Worm (Caenorhabditis elegans) whole organism, L4/young adult: ENCODE results near the gene feh-1.
"Not testable (repeated sequence)": the region's sequence is repeated elsewhere in the genome, so short reads cannot be mapped to it uniquely, and the experiment has no call there.

ENCODE experiments used
- W03F9.2 ChIP-seq: fragments of 150-350 bp; optimal IDR thresholded peaks from 2 replicates; lab custom pipeline; 2014; ENCODE audit warnings: missing biosample characterization, missing genetic modification characterization
- dao-5 ChIP-seq: sonication (generic microtip); optimal IDR thresholded peaks from 2 replicates; lab custom pipeline; 2016; ENCODE audit warnings: missing genotype, missing genetic modification characterization, moderate library complexity, missing compliant biosample characterization
- him-1 ChIP-seq: sonication (generic microtip); optimal IDR thresholded peaks from 2 replicates; lab custom pipeline; 2016; ENCODE audit warnings: missing genotype, missing genetic modification reagents, missing genetic modification characterization, missing compliant biosample characterization

feh-1 gene

ce11 chrIII:2561410-2561809, 11.7 kb downstream of the feh-1 start, which contains the start of gene nhr-239:
TSS of gene nhr-239 (plus strand) at chrIII:2561710.
- TF ChIP-seq him-1 (tag; lab: Kevin White, UChicago) (no peak), dao-5 (tag; lab: Kevin White, UChicago) (no peak), W03F9.2 (tag; lab: Kevin White, UChicago) (no peak)

ce11 chrIII:2563033-2563656, 13.4 kb downstream of the feh-1 start:
- TF ChIP-seq dao-5 (tag; lab: Kevin White, UChicago) (no peak), him-1 (tag; lab: Kevin White, UChicago) (no peak), W03F9.2 (tag; lab: Kevin White, UChicago) (no peak)

ce11 chrIII:2563883-2564282, 14.2 kb downstream of the feh-1 start, which contains the start of gene Y54F10AM.11:
TSS of gene Y54F10AM.11 (minus strand) at chrIII:2563983.
- TF ChIP-seq him-1, dao-5, W03F9.2 (tag; lab: Kevin White, UChicago): not testable (repeated sequence)

ce11 chrIII:2571447-2571846, 21.7 kb downstream of the feh-1 start, which contains the start of gene Y54F10AR.2:
TSS of gene Y54F10AR.2 (minus strand) at chrIII:2571547.
- TF ChIP-seq dao-5 (tag; lab: Kevin White, UChicago), result no peak
- TF ChIP-seq W03F9.2 (tag; lab: Kevin White, UChicago), result no peak
- TF ChIP-seq him-1 (tag; lab: Kevin White, UChicago), result no peak

ce11 chrIII:2572421-2572820, 22.7 kb downstream of the feh-1 start:
- TF ChIP-seq W03F9.2 (tag; lab: Kevin White, UChicago), result no peak
- no peak for TF ChIP-seq him-1 (tag; lab: Kevin White, UChicago)
- no peak for TF ChIP-seq dao-5 (tag; lab: Kevin White, UChicago)

- TF ChIP-seq him-1 (tag; lab: Kevin White, UChicago), result no peak
- TF ChIP-seq dao-5 (tag; lab: Kevin White, UChicago), result no peak
- TF ChIP-seq W03F9.2 (tag; lab: Kevin White, UChicago), result no peak
Measured at ce11 chrIII:2575635-2576164, 26.0 kb downstream of the feh-1 start, which contains the start of gene Y54F10AR.1. TSS of gene Y54F10AR.1 (minus strand) at chrIII:2575685.

DNA sequence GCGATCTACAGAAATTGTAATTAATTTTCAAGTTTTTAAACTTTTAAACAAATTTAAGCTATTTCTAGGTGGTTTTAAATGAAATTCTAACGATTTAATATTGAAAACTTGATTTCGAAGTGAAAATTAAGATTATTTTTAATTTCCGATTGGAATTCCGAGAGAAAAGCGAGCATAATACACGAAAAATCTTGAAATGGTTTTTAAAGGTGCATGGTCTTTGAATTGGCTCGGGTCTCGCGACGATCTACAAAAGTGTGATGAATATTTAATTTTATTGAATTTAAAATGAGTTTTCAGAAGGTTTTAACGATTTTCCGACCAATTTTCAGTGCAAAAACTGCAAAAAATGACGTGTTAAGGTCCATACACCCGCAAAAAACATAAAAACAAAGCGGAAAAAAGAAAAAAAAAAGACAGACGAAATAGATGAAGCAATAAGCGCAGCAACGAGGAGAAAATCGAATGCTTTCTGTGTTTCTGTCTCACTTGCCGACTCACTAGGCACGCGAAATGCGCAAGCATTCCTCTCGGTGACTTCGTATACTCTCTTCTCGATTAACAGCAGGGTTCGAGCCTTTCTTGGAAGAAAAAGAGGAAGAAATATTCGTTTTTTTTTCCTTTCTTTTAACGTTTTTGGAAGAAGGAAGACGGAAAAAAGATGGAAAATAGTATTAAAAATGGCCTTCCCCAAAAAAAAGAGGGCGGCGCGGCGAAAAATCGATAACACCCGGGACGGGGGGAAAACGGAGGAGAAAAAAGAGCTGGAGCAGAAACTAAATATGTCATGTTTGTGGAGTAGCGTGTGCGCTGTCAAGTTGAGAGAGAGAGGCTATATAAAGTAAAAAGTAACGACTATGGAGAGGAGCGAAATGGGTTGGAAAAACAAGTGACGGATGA, 26.9 kb downstream of the feh-1 start:
- no peak for TF ChIP-seq dao-5 (tag; lab: Kevin White, UChicago)
- peak; percentile 49 for TF ChIP-seq him-1 (tag; lab: Kevin White, UChicago)
- TF ChIP-seq W03F9.2 (tag; lab: Kevin White, UChicago), result no peak

- no peak for TF ChIP-seq dao-5 (tag; lab: Kevin White, UChicago)
- no peak for TF ChIP-seq W03F9.2 (tag; lab: Kevin White, UChicago)
- no peak for TF ChIP-seq him-1 (tag; lab: Kevin White, UChicago)
Measured at ce11 chrIII:2577982-2578381, 28.3 kb downstream of the feh-1 start.

- TF ChIP-seq W03F9.2 (tag; lab: Kevin White, UChicago), result no peak
- no peak for TF ChIP-seq dao-5 (tag; lab: Kevin White, UChicago)
Measured at ce11 chrIII:2578563-2578962, 28.8 kb downstream of the feh-1 start.

DNA sequence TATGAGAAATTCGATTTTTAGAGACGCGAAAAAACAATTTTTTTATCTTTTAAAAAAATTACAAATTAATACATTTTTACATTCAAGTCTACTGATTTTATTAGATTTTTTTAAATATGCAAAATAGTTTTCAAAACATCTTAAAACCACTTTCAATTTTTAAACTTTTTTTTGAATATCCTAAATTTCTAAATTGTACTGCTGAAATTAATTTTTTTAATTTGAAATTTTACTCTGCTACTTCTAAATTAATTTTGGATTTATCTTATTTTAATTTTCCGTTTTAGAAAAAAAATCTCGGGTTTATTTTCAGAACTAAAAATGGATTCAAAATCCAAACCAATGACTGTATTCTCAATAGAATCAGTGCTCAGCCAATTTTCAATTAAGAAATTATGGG, 29.3 kb downstream of the feh-1 start, which contains the start of gene Y71H2B.8:
Gene Y71H2B.8 (plus strand): TSS at position 301 of the 400 bp plus-strand sequence.
- TF ChIP-seq W03F9.2 (tag; lab: Kevin White, UChicago) (no peak), dao-5 (tag; lab: Kevin White, UChicago) (no peak), him-1 (tag; lab: Kevin White, UChicago) (no peak)

DNA sequence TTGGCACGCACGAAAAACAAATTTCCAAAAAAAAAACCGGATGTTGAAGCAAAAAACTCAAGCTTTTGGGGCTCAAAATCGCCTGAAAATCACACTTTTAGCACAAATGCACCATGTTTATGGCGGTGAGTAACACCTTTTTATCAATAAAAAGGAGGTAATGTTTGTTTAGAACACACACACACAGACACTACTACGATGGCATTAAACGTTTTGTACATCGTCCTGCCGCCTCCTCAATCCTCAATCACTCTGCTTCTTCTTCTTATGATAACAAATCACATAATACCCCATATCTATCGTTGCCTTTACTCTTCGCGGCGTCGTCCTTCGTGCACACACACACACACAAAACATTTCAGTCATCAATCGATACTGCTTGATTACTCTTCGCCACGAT, 36.5 kb downstream of the feh-1 start, which contains the start of gene gpa-17:
Gene gpa-17 (plus strand): TSS at position 363 of the 400 bp plus-strand sequence.
- no peak for TF ChIP-seq him-1 (tag; lab: Kevin White, UChicago)
- TF ChIP-seq W03F9.2 (tag; lab: Kevin White, UChicago), result no peak
- TF ChIP-seq dao-5 (tag; lab: Kevin White, UChicago), result no peak

DNA sequence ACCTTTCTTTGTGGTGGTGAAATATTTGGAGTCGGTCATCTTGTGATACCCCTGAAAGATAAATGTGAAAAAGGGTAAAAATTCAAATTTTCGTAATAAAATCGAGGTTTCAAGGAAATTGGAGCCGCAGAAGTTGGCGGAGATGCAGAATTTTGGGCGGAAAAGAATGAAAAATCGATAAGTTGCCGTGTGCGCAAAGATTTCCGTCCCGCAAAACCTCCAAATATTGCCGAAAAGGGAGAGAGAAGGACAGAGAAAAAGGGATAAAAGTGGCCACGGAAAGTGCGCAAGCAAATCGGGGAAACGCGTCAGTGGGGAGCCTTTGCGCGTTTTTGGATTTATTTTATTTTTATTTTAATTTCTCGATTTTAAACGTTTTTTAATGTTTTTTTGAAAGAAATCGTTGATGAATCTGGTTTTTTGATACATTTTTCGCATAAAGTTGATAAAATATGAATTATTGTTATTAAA, 47.3 kb downstream of the feh-1 start, which contains the start of gene apb-1:
Gene apb-1 (minus strand): TSS at position 51 of the 471 bp plus-strand sequence.
- peak; percentile 87 for TF ChIP-seq him-1 (tag; lab: Kevin White, UChicago)
- no peak for TF ChIP-seq dao-5 (tag; lab: Kevin White, UChicago)
- TF ChIP-seq W03F9.2 (tag; lab: Kevin White, UChicago), result peak; percentile 94
